Worm (Caenorhabditis elegans) whole organism, L2 larva: ENCODE data around the gene F08D12.15.

Source experiments
- ZK546.5 ChIP-seq: sonication (generic microtip); optimal IDR thresholded peaks from 2 replicates; lab custom pipeline; 2017; ENCODE audit warnings: missing biosample characterization, missing genetic modification characterization
- alr-1 ChIP-seq: fragments of 150-350 bp; optimal IDR thresholded peaks from 2 replicates; lab custom pipeline; 2014; ENCODE audit warnings: missing biosample characterization, missing genetic modification characterization
- aly-2 ChIP-seq: fragments of 150-350 bp; optimal IDR thresholded peaks from 2 replicates; lab custom pipeline; 2014; ENCODE audit warnings: missing biosample characterization, missing genetic modification characterization
- fos-1 ChIP-seq: fragments of 150-350 bp; optimal IDR thresholded peaks from 2 replicates; lab custom pipeline; 2014; ENCODE audit warnings: missing biosample characterization, missing genetic modification characterization
- lin-11 ChIP-seq: fragments of 150-350 bp; sonication (generic microtip); optimal IDR thresholded peaks from 2 replicates; lab custom pipeline; 2014; ENCODE audit warnings: missing biosample characterization, missing genetic modification characterization, inconsistent platforms, mixed read lengths
- lin-39 ChIP-seq: fragments of 150-350 bp; optimal IDR thresholded peaks from 2 replicates; lab custom pipeline; 2014; ENCODE audit warnings: missing biosample characterization, missing genetic modification reagents, missing genetic modification characterization
- mbf-1 ChIP-seq: sonication (generic microtip); optimal IDR thresholded peaks from 2 replicates; lab custom pipeline; 2017; ENCODE audit warnings: missing biosample characterization, missing genetic modification characterization
- nhr-11 ChIP-seq: fragments of 150-350 bp; optimal IDR thresholded peaks from 2 replicates; lab custom pipeline; 2014; ENCODE audit warnings: missing biosample characterization, missing genetic modification characterization
- nhr-237 ChIP-seq: fragments of 150-350 bp; optimal IDR thresholded peaks from 2 replicates; lab custom pipeline; 2014; ENCODE audit warnings: missing biosample characterization, missing genetic modification characterization
- nhr-25 ChIP-seq: fragments of 150-350 bp; sonication (generic microtip); optimal IDR thresholded peaks from 3 replicates; lab custom pipeline; 2014; ENCODE audit warnings: missing biosample characterization, missing genetic modification characterization
- sem-4 ChIP-seq: fragments of 150-350 bp; optimal IDR thresholded peaks from 2 replicates; lab custom pipeline; 2014; ENCODE audit warnings: missing biosample characterization, missing genetic modification reagents, missing genetic modification characterization
- unc-62 ChIP-seq: fragments of 150-350 bp; optimal IDR thresholded peaks from 2 replicates; lab custom pipeline; 2014; ENCODE audit warnings: missing biosample characterization, missing genetic modification reagents, missing genetic modification characterization
- zag-1 ChIP-seq: fragments of 150-350 bp; optimal IDR thresholded peaks from 2 replicates; lab custom pipeline; 2014; ENCODE audit warnings: missing biosample characterization, missing genetic modification characterization
- ztf-11 ChIP-seq: sonication (generic microtip); optimal IDR thresholded peaks from 2 replicates; lab custom pipeline; 2017; ENCODE audit warnings: missing biosample characterization, missing genetic modification characterization

ce11 chrII:2802804-2803586 is 36.6 kb downstream of the F08D12.15 start:
- TF ChIP-seq fos-1 (tag; lab: Kevin White, UChicago) (peak; percentile 60), zag-1 (no peak), ztf-11 (tag; lab: Kevin White, UChicago) (no peak), alr-1 (tag; lab: Kevin White, UChicago) (no peak), aly-2 (tag; lab: Kevin White, UChicago) (no peak), unc-62 (GFP tag; lab: Kevin White, UChicago) (no peak), lin-11 (tag; lab: Kevin White, UChicago) (no peak), ZK546.5 (tag; lab: Kevin White, UChicago) (no peak), mbf-1 (no peak), nhr-237 (no peak), nhr-25 (no peak), nhr-11 (tag; lab: Kevin White, UChicago) (no peak), sem-4 (tag; lab: Kevin White, UChicago) (no peak), lin-39 (tag; lab: Kevin White, UChicago) (no peak)
